Worm (Caenorhabditis elegans) whole organism, late embryonic: ENCODE measurements around the gene mtq-2.
"Not testable (repeated sequence)": the region's sequence is repeated elsewhere in the genome, so short reads cannot be mapped to it uniquely, and the experiment has no call there.

ENCODE experiments used
- K09A11.1 ChIP-seq: sonication (generic microtip); optimal IDR thresholded peaks from 2 replicates; lab custom pipeline; 2017; ENCODE audit warnings: antibody characterized with exemption, mild to moderate bottlenecking, missing genetic modification characterization, missing compliant biosample characterization; ENCODE audit not compliant: insufficient read depth
- ama-1 ChIP-seq: fragments of 150-350 bp; optimal IDR thresholded peaks from 2 replicates; lab custom pipeline; 2014
- ceh-30 ChIP-seq: fragments of 150-350 bp; optimal IDR thresholded peaks from 2 replicates; lab custom pipeline; 2014; ENCODE audit warnings: missing biosample characterization, missing genetic modification characterization
- ceh-48 ChIP-seq: sonication (generic microtip); optimal IDR thresholded peaks from 2 replicates; lab custom pipeline; 2016; ENCODE audit warnings: missing genetic modification characterization, inconsistent platforms, missing compliant biosample characterization
- dve-1 ChIP-seq: sonication (generic microtip); optimal IDR thresholded peaks from 2 replicates; lab custom pipeline; 2017; ENCODE audit warnings: antibody characterized with exemption, mild to moderate bottlenecking, missing genetic modification characterization, missing compliant biosample characterization
- elt-4 ChIP-seq: sonication (generic microtip); optimal IDR thresholded peaks from 2 replicates; lab custom pipeline; 2016; ENCODE audit warnings: missing genetic modification characterization, missing compliant biosample characterization
- lin-11 ChIP-seq: fragments of 200-800 bp; sonication (Bioruptor generic); optimal IDR thresholded peaks from 2 replicates; lab custom pipeline; 2018; ENCODE audit warnings: mild to moderate bottlenecking, missing genetic modification characterization, missing compliant biosample characterization
- nhr-232 ChIP-seq: sonication (generic microtip); optimal IDR thresholded peaks from 2 replicates; lab custom pipeline; 2016; ENCODE audit warnings: missing genetic modification characterization, missing compliant biosample characterization
- pax-1 ChIP-seq: fragments of 150-350 bp; optimal IDR thresholded peaks from 2 replicates; lab custom pipeline; 2014; ENCODE audit warnings: missing biosample characterization, missing genetic modification characterization
- pha-4 ChIP-seq: fragments of 150-350 bp; optimal IDR thresholded peaks from 2 replicates; lab custom pipeline; 2018; ENCODE audit warnings: missing biosample characterization, missing genetic modification reagents, missing genetic modification characterization
- sox-2 ChIP-seq: fragments of 200-800 bp; sonication (Bioruptor generic); IDR thresholded peaks from 2 replicates; pipeline ENCODE4 v1.3.6; 2022; ENCODE audit warnings: missing genetic modification reagents, missing genetic modification characterization, missing compliant biosample characterization
- unc-55 ChIP-seq: sonication (generic microtip); optimal IDR thresholded peaks from 2 replicates; lab custom pipeline; 2017; ENCODE audit warnings: missing biosample characterization, missing genetic modification reagents, missing genetic modification characterization
- zip-5 ChIP-seq: sonication (generic microtip); optimal IDR thresholded peaks from 2 replicates; lab custom pipeline; 2016; ENCODE audit warnings: missing genetic modification characterization, missing compliant biosample characterization

DNA sequence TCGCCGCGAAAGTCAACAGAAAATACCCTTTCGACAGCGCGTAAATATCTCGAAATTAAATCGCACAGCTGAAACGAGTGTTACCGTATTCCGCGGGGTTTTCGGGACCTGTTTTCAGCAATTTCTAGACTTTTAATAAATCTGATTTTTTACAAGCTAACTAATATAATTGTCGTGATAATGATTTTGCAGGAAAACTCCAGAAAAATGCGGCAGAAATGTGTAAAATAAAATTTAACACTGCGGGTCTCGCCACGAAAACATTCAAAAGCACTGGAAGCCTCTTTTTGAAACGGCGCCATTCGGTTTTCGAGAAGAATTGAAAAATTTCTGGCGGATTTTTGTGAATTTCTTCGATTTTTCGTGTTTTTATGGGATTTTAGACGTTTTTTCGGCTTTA lies 43.2 kb upstream of the mtq-2 start, which contains the start of gene F54A3.6:
- not testable (repeated sequence) for TF ChIP-seq zip-5 (tag; lab: Kevin White, UChicago); pha-4; ceh-30; pax-1; lin-11 (tag; lab: Kevin White, UChicago); sox-2 (GFP tag; lab: Robert Waterston, UW); elt-4 (tag; lab: Kevin White, UChicago); nhr-232 (tag; lab: Kevin White, UChicago); K09A11.1 (tag; lab: Kevin White, UChicago); ama-1 (lab: Kevin White, UChicago); ceh-48 (tag; lab: Kevin White, UChicago); unc-55 (GFP tag; lab: Kevin White, UChicago); dve-1 (tag; lab: Kevin White, UChicago)
